Fruit fly (Drosophila melanogaster) whole organism, embryonic: ENCODE data around the gene CG31898.

Source experiments
- CG11247 ChIP-seq: fragments of 200-800 bp; sonication (Bioruptor generic); IDR thresholded peaks from 2 replicates; pipeline ENCODE4 v1.3.6; 2022; ENCODE audit warnings: missing biosample characterization, missing genetic modification characterization
- CG11723 ChIP-seq: fragments of 200-800 bp; sonication (Bioruptor generic); optimal IDR thresholded peaks from 2 replicates; lab custom pipeline; 2017; ENCODE audit warnings: missing biosample characterization, mild to moderate bottlenecking, missing genetic modification characterization
- CG12659 ChIP-seq: fragments of 200-800 bp; sonication (Bioruptor generic); optimal IDR thresholded peaks from 3 replicates; lab custom pipeline; 2017; ENCODE audit warnings: mild to moderate bottlenecking, missing biosample characterization, missing genetic modification reagents, missing genetic modification characterization
- CG14050 ChIP-seq: fragments of 200-800 bp; sonication (Bioruptor generic); IDR thresholded peaks from 3 replicates; pipeline ENCODE4 v1.3.6; 2022; ENCODE audit warnings: missing biosample characterization, missing genetic modification characterization
- CG15073 ChIP-seq: fragments of 200-800 bp; sonication (Bioruptor generic); optimal IDR thresholded peaks from 2 replicates; lab custom pipeline; 2016; ENCODE audit warnings: missing biosample characterization, missing genetic modification characterization
- CG15479 ChIP-seq: fragments of 200-800 bp; sonication (Bioruptor generic); optimal IDR thresholded peaks from 3 replicates; lab custom pipeline; 2019; ENCODE audit warnings: missing biosample characterization, mild to moderate bottlenecking, missing genetic modification characterization, moderate library complexity
- CG18262 ChIP-seq: fragments of 200-800 bp; optimal IDR thresholded peaks from 3 replicates; lab custom pipeline; 2019; ENCODE audit warnings: missing biosample characterization, mild to moderate bottlenecking, missing genetic modification characterization, moderate library complexity
- CG3281 ChIP-seq: fragments of 200-800 bp; sonication (Bioruptor generic); optimal IDR thresholded peaks from 3 replicates; lab custom pipeline; 2017; ENCODE audit warnings: missing biosample characterization, mild to moderate bottlenecking, missing genetic modification characterization
- CG3726 ChIP-seq: fragments of 200-800 bp; sonication (Bioruptor generic); IDR thresholded peaks from 3 replicates; pipeline ENCODE4, ENCODE4 v1.3.6; 2022; ENCODE audit warnings: missing biosample characterization, missing genetic modification characterization
- CG4328 ChIP-seq: fragments of 200-800 bp; sonication (Bioruptor generic); optimal IDR thresholded peaks from 3 replicates; lab custom pipeline; 2017; ENCODE audit warnings: missing biosample characterization, missing genetic modification reagents, missing genetic modification characterization
- CG4360 ChIP-seq: fragments of 200-800 bp; sonication (Bioruptor generic); IDR thresholded peaks from 2 replicates; pipeline ENCODE4 v1.3.6; 2022; ENCODE audit warnings: missing biosample characterization, missing genetic modification characterization
- CG5953 ChIP-seq: fragments of 200-800 bp; sonication (Bioruptor generic); IDR thresholded peaks from 2 replicates; pipeline ENCODE4 v1.3.6; 2022; ENCODE audit warnings: missing biosample characterization, missing genetic modification characterization
- CG8089 ChIP-seq: fragments of 200-800 bp; sonication (Bioruptor generic); optimal IDR thresholded peaks from 3 replicates; lab custom pipeline; 2016; ENCODE audit warnings: missing biosample characterization, missing genetic modification characterization
- CG9215 ChIP-seq: fragments of 200-800 bp; sonication (Bioruptor generic); IDR thresholded peaks from 2 replicates; pipeline ENCODE4 v1.3.6; 2022; ENCODE audit warnings: missing biosample characterization, missing genetic modification characterization
- D19A ChIP-seq: fragments of 200-800 bp; optimal IDR thresholded peaks from 3 replicates; lab custom pipeline; 2019; ENCODE audit warnings: missing biosample characterization, mild to moderate bottlenecking, missing genetic modification characterization, moderate library complexity
- Dref ChIP-seq: fragments of 200-800 bp; sonication (Bioruptor generic); IDR thresholded peaks from 2 replicates; pipeline ENCODE4 v1.3.6; 2022; ENCODE audit warnings: missing biosample characterization, missing genetic modification characterization
- Fer3 ChIP-seq: fragments of 200-800 bp; sonication (Bioruptor generic); optimal IDR thresholded peaks from 2 replicates; lab custom pipeline; 2018; ENCODE audit warnings: missing biosample characterization, mild to moderate bottlenecking, missing genetic modification characterization, moderate library complexity
- GATAe ChIP-seq: fragments of 200-800 bp; sonication (Bioruptor generic); conservative IDR thresholded peaks from 2 replicates; pipeline ENCODE4 v1.3.6; 2022; ENCODE audit warnings: missing biosample characterization, missing genetic modification characterization
- Hmx ChIP-seq: fragments of 200-800 bp; sonication (Bioruptor generic); optimal IDR thresholded peaks from 2 replicates; lab custom pipeline; 2016; ENCODE audit warnings: missing biosample characterization, missing genetic modification characterization
- Lpt ChIP-seq: fragments of >200 bp; optimal IDR thresholded peaks from 2 replicates; lab custom pipeline; 2018; ENCODE audit warnings: missing biosample characterization, missing genetic modification characterization
- NFAT ChIP-seq: fragments of 200-800 bp; sonication (Bioruptor generic); IDR thresholded peaks from 2 replicates; pipeline ENCODE4 v1.3.6; 2022; ENCODE audit warnings: missing biosample characterization, missing genetic modification characterization
- Neu2 ChIP-seq: fragments of 200-800 bp; sonication (Bioruptor generic); optimal IDR thresholded peaks from 3 replicates; lab custom pipeline; 2016; ENCODE audit warnings: missing biosample characterization, missing genetic modification characterization, borderline replicate concordance
- NfI ChIP-seq: fragments of 200-800 bp; sonication (Bioruptor generic); optimal IDR thresholded peaks from 3 replicates; lab custom pipeline; 2018; ENCODE audit warnings: missing biosample characterization, mild to moderate bottlenecking, missing genetic modification characterization, moderate library complexity
- Oli ChIP-seq: fragments of 200-800 bp; sonication (Bioruptor generic); optimal IDR thresholded peaks from 2 replicates; lab custom pipeline; 2018; ENCODE audit warnings: missing biosample characterization, mild to moderate bottlenecking, missing genetic modification characterization, moderate library complexity
- Rfx ChIP-seq: fragments of 200-800 bp; sonication (Bioruptor generic); IDR thresholded peaks from 2 replicates; pipeline ENCODE4 v1.3.6; 2022; ENCODE audit warnings: missing biosample characterization, missing genetic modification characterization
- Sox102F ChIP-seq: fragments of 200-800 bp; sonication (Bioruptor generic); optimal IDR thresholded peaks from 2 replicates; lab custom pipeline; 2018; ENCODE audit warnings: missing biosample characterization, mild to moderate bottlenecking, missing genetic modification characterization, moderate library complexity
- Ssrp ChIP-seq: fragments of 200-800 bp; sonication (Bioruptor generic); optimal IDR thresholded peaks from 2 replicates; lab custom pipeline; 2018; ENCODE audit warnings: missing biosample characterization, mild to moderate bottlenecking, missing genetic modification characterization, moderate library complexity
- Stat92E ChIP-seq, 3 experiments: fragments of >200 bp in 2 of 3; fragments of 200-800 bp in 1 of 3; sonication (Bioruptor generic) in 1 of 3; optimal IDR thresholded peaks; 2 replicates each; lab custom pipeline; 2017 to 2019; ENCODE audit warnings: missing biosample characterization in 3 of 3, missing genetic modification characterization in 3 of 3, mild to moderate bottlenecking in 1 of 3, moderate library complexity in 1 of 3
- Xrp1 ChIP-seq: fragments of 200-800 bp; sonication (Bioruptor generic); IDR thresholded peaks from 2 replicates; pipeline ENCODE4 v1.3.6; 2022; ENCODE audit warnings: missing biosample characterization, missing genetic modification characterization
- aop ChIP-seq: fragments of 200-800 bp; sonication (Bioruptor generic); IDR thresholded peaks from 2 replicates; pipeline ENCODE4 v1.3.6; 2022; ENCODE audit warnings: missing biosample characterization, missing genetic modification characterization
- bigmax ChIP-seq: fragments of 200-800 bp; sonication (Bioruptor generic); optimal IDR thresholded peaks from 2 replicates; lab custom pipeline; 2018; ENCODE audit warnings: missing biosample characterization, mild to moderate bottlenecking, missing genetic modification characterization
- br ChIP-seq: fragments of >200 bp; optimal IDR thresholded peaks from 2 replicates; lab custom pipeline; 2017
- bsh ChIP-seq, 2 experiments: fragments of 200-800 bp; sonication (Bioruptor generic); optimal IDR thresholded peaks; 2 replicates each; lab custom pipeline; 2017 to 2018; ENCODE audit warnings: mild to moderate bottlenecking in 2 of 2, missing biosample characterization in 2 of 2, missing genetic modification characterization in 2 of 2, moderate library complexity in 1 of 2
- btn ChIP-seq: fragments of 200-800 bp; sonication (Bioruptor generic); optimal IDR thresholded peaks from 2 replicates; lab custom pipeline; 2016; ENCODE audit warnings: missing biosample characterization, missing genetic modification characterization
- crol ChIP-seq: fragments of 200-800 bp; sonication (Bioruptor generic); IDR thresholded peaks from 2 replicates; pipeline ENCODE4 v1.3.6; 2022; ENCODE audit warnings: missing biosample characterization, missing genetic modification characterization
- ewg ChIP-seq: fragments of 200-800 bp; sonication (Bioruptor generic); optimal IDR thresholded peaks from 3 replicates; lab custom pipeline; 2017; ENCODE audit warnings: mild to moderate bottlenecking, missing biosample characterization, missing genetic modification reagents, missing genetic modification characterization
- fu2 ChIP-seq: fragments of 200-800 bp; sonication (Bioruptor generic); optimal IDR thresholded peaks from 2 replicates; lab custom pipeline; 2016; ENCODE audit warnings: missing biosample characterization, missing genetic modification characterization
- gcm ChIP-seq: fragments of 200-800 bp; sonication (Bioruptor generic); optimal IDR thresholded peaks from 2 replicates; lab custom pipeline; 2019; ENCODE audit warnings: missing biosample characterization, mild to moderate bottlenecking, missing genetic modification characterization, moderate library complexity
- grau ChIP-seq: fragments of 200-800 bp; optimal IDR thresholded peaks from 3 replicates; lab custom pipeline; 2019; ENCODE audit warnings: missing biosample characterization, mild to moderate bottlenecking, missing genetic modification characterization, moderate library complexity
- gsb-n ChIP-seq: fragments of 200-800 bp; sonication (Bioruptor generic); optimal IDR thresholded peaks from 3 replicates; lab custom pipeline; 2018; ENCODE audit warnings: missing biosample characterization, mild to moderate bottlenecking, missing genetic modification characterization
- hb ChIP-seq: fragments of 200-800 bp; sonication (Bioruptor generic); IDR thresholded peaks from 3 replicates; pipeline ENCODE4 v1.3.6; 2022; ENCODE audit warnings: missing biosample characterization, missing genetic modification characterization; ENCODE audit not compliant: partially characterized antibody
- hbn ChIP-seq: fragments of 200-800 bp; sonication (Bioruptor generic); IDR thresholded peaks from 2 replicates; pipeline ENCODE4 v1.3.6; 2022; ENCODE audit warnings: missing biosample characterization, missing genetic modification characterization; ENCODE audit not compliant: partially characterized antibody
- jing ChIP-seq: fragments of 200-800 bp; sonication (Bioruptor generic); optimal IDR thresholded peaks from 2 replicates; lab custom pipeline; 2018; ENCODE audit warnings: missing biosample characterization, mild to moderate bottlenecking, missing genetic modification characterization
- nerfin-1 ChIP-seq: fragments of 200-800 bp; sonication (Bioruptor generic); optimal IDR thresholded peaks from 3 replicates; lab custom pipeline; 2019; ENCODE audit warnings: missing biosample characterization, mild to moderate bottlenecking, missing genetic modification characterization, moderate library complexity
- rib ChIP-seq: fragments of 200-800 bp; sonication (Bioruptor generic); IDR thresholded peaks from 2 replicates; pipeline ENCODE4 v1.3.6; 2022; ENCODE audit warnings: missing biosample characterization, missing genetic modification characterization
- run ChIP-seq: fragments of 200-800 bp; sonication (Bioruptor generic); optimal IDR thresholded peaks from 3 replicates; lab custom pipeline; 2018; ENCODE audit warnings: missing biosample characterization, mild to moderate bottlenecking, missing genetic modification characterization
- salm ChIP-seq: fragments of 200-800 bp; sonication (Bioruptor generic); optimal IDR thresholded peaks from 2 replicates; lab custom pipeline; 2018; ENCODE audit warnings: missing biosample characterization, mild to moderate bottlenecking, missing genetic modification characterization
- sqz ChIP-seq: fragments of 200-800 bp; sonication (Bioruptor generic); optimal IDR thresholded peaks from 3 replicates; lab custom pipeline; 2018; ENCODE audit warnings: missing biosample characterization, mild to moderate bottlenecking, missing genetic modification characterization
- yki ChIP-seq: fragments of >200 bp; optimal IDR thresholded peaks from 3 replicates; lab custom pipeline; 2018

CG31898 gene

dm6 chr2L:8423460-8424089, 23.4 kb downstream of the CG31898 start (continued):
- TF ChIP-seq CG12659 (no peak), CG3281 (GFP tag; lab: Kevin White, UChicago) (no peak)

DNA sequence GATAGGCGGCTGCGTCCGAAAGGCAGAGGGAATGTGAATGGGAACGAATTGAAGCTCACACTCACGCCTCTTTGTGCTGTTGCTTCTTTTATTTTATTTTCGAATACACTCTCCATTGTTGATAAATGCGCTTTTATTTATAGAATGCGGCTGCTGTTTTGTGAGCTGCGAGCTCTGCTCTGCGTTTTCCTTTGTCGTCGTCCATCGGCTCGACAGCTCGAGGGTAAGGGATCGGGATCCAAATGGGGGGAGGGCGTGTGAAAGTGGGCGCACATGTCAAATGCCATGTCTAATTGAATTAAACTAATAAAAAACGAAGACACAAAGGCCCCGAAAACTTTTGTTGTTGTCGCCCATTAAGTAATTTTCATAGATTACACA, 23.9 kb downstream of the CG31898 start:
- TF ChIP-seq salm (tag; lab: Kevin White, UChicago) = no peak
- peak; percentile 21; the same call in 1 of the 2 replicates for TF ChIP-seq CG4360 (GFP tag; lab: Robert Waterston, UW)
- no peak for TF ChIP-seq NFAT (GFP tag; lab: Robert Waterston, UW)
- no peak for TF ChIP-seq rib (GFP tag; lab: Robert Waterston, UW)
- TF ChIP-seq ewg (GFP tag; lab: Kevin White, UChicago) = no peak
- no peak for TF ChIP-seq grau (tag; lab: Kevin White, UChicago)
- TF ChIP-seq Rfx = no peak
- TF ChIP-seq crol = 0 out of 2 replicates have a peak, but pooled peaks have one; percentile 18
- TF ChIP-seq CG11247 = no peak
- no peak for TF ChIP-seq CG11723 (GFP tag; lab: Kevin White, UChicago)
- no peak for TF ChIP-seq bigmax (GFP tag; lab: Kevin White, UChicago)
- no peak for TF ChIP-seq aop
- TF ChIP-seq fu2 = no peak
- TF ChIP-seq Fer3 (tag; lab: Kevin White, UChicago) = no peak
- TF ChIP-seq CG14050 = no peak
- TF ChIP-seq Xrp1 = peak; percentile 25; the same call in 1 of the 2 replicates
- TF ChIP-seq Stat92E (GFP tag; optimal IDR thresholded peaks at IDR 0.05; lab: Kevin White, UChicago) = no peak
- TF ChIP-seq D19A (tag; lab: Kevin White, UChicago) = peak; percentile 12
- no peak for TF ChIP-seq Sox102F
- TF ChIP-seq Lpt (GFP tag; lab: Kevin White, UChicago) = no peak
- TF ChIP-seq CG18262 = no peak
- no peak for TF ChIP-seq CG15479 (GFP tag; lab: Kevin White, UChicago)
- TF ChIP-seq gsb-n (tag; lab: Kevin White, UChicago) = peak; percentile 6
- TF ChIP-seq, all 482 proteins: peak for 5

DNA sequence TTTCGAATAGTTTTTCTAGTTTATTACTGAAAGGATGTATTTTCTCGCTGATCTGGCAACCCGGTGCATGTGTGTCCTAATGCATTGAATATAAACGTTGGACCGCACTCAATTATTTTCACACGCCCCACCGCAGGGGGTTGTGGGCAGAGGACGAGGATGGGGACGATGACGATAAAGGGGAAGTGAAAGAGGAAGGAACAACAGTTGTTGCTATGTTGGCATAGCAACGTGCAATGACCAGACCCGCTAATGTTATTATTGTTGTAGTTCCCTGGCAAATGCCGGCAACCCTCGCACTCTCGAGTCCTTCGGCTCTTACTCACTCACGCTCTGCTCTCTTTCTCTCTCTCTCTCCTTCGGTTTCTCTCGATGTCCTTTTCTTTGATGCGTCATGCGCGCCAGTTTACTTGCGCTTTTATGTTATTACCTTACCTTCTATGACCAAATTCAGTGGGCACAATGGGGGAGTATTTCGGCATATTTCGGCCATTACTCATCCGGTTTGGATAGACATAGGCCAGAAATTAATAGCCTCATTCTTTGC, 24.5 kb downstream of the CG31898 start:
- TF ChIP-seq br (lab: Kevin White, UChicago) (no peak), hb (no peak), CG4328 (GFP tag; lab: Kevin White, UChicago) (no peak), jing (GFP tag; lab: Kevin White, UChicago) (no peak), CG14050 (no peak), CG9215 (GFP tag; lab: Robert Waterston, UW) (no peak), GATAe (GFP tag; lab: Robert Waterston, UW) (no peak), run (tag; lab: Kevin White, UChicago) (no peak), bsh (GFP tag; optimal IDR thresholded peaks at IDR 0.05; lab: Kevin White, UChicago) (no peak), btn (GFP tag; lab: Kevin White, UChicago) (no peak), hbn (GFP tag; lab: Robert Waterston, UW) (no peak), Ssrp (tag; lab: Kevin White, UChicago) (no peak), CG8089 (GFP tag; lab: Kevin White, UChicago) (no peak), CG15073 (GFP tag; lab: Kevin White, UChicago) (no peak), gcm (GFP tag; lab: Kevin White, UChicago) (no peak), NfI (GFP tag; lab: Kevin White, UChicago) (no peak), CG5953 (GFP tag; lab: Robert Waterston, UW) (no peak), CG3726 (GFP tag; lab: Robert Waterston, UW) (no peak), yki (no peak), gsb-n (tag; lab: Kevin White, UChicago) (no peak), CG15479 (GFP tag; lab: Kevin White, UChicago) (no peak), nerfin-1 (tag; lab: Kevin White, UChicago) (peak; percentile 55), Dref (no peak), Neu2 (no peak), Hmx (GFP tag; lab: Kevin White, UChicago) (no peak), Oli (tag; lab: Kevin White, UChicago) (no peak), sqz (no peak)
